Fruit fly (Drosophila melanogaster) whole organism, embryonic: ENCODE results near the gene CG31776.

Source experiments
- Asciz ChIP-seq: fragments of 200-800 bp; sonication (Bioruptor generic); optimal IDR thresholded peaks from 2 replicates; lab custom pipeline; 2017; ENCODE audit warnings: missing biosample characterization, mild to moderate bottlenecking, missing genetic modification characterization, missing genetic modification reagents
- Atf-2 ChIP-seq: fragments of 200-800 bp; sonication (Bioruptor generic); optimal IDR thresholded peaks from 2 replicates; lab custom pipeline; 2016; ENCODE audit warnings: missing biosample characterization, missing genetic modification characterization
- Atf6 ChIP-seq: fragments of 200-800 bp; sonication (Bioruptor generic); IDR thresholded peaks from 2 replicates; pipeline ENCODE4 v1.3.6; 2022; ENCODE audit warnings: missing biosample characterization, missing genetic modification characterization
- B-H2 ChIP-seq: fragments of 200-800 bp; sonication (Bioruptor generic); optimal IDR thresholded peaks from 2 replicates; lab custom pipeline; 2018; ENCODE audit warnings: missing biosample characterization, mild to moderate bottlenecking, missing genetic modification characterization
- Blimp-1 ChIP-seq: fragments of 200-800 bp; sonication (Bioruptor generic); optimal IDR thresholded peaks from 3 replicates; lab custom pipeline; 2018; ENCODE audit warnings: missing biosample characterization, missing genetic modification characterization, mild to moderate bottlenecking, moderate library complexity, missing genetic modification reagents
- CG10321 ChIP-seq: fragments of 200-800 bp; sonication (Bioruptor generic); IDR thresholded peaks from 2 replicates; pipeline ENCODE4 v1.3.6; 2022; ENCODE audit warnings: missing biosample characterization, missing genetic modification characterization
- CG10366 ChIP-seq: fragments of 200-800 bp; sonication (Bioruptor generic); IDR thresholded peaks from 2 replicates; pipeline ENCODE4 v1.3.6; 2022; ENCODE audit warnings: missing biosample characterization, missing genetic modification characterization
- CG12391 ChIP-seq: fragments of 200-800 bp; sonication (Bioruptor generic); optimal IDR thresholded peaks from 3 replicates; lab custom pipeline; 2018; ENCODE audit warnings: missing biosample characterization, mild to moderate bottlenecking, missing genetic modification characterization, moderate library complexity
- CG13775 ChIP-seq: fragments of 200-800 bp; sonication (Bioruptor generic); optimal IDR thresholded peaks from 3 replicates; lab custom pipeline; 2017; ENCODE audit warnings: missing biosample characterization, mild to moderate bottlenecking, missing genetic modification characterization
- CG14050 ChIP-seq: fragments of 200-800 bp; sonication (Bioruptor generic); IDR thresholded peaks from 3 replicates; pipeline ENCODE4 v1.3.6; 2022; ENCODE audit warnings: missing biosample characterization, missing genetic modification characterization
- CG14710 ChIP-seq: fragments of 200-800 bp; sonication (Bioruptor generic); optimal IDR thresholded peaks from 3 replicates; lab custom pipeline; 2019; ENCODE audit warnings: missing biosample characterization, mild to moderate bottlenecking, missing genetic modification characterization, moderate library complexity
- CG14965 ChIP-seq: fragments of 200-800 bp; sonication (Bioruptor generic); optimal IDR thresholded peaks from 2 replicates; lab custom pipeline; 2016; ENCODE audit warnings: missing biosample characterization, missing genetic modification characterization, borderline replicate concordance
- CG16815 ChIP-seq: fragments of 200-800 bp; sonication (Bioruptor generic); optimal IDR thresholded peaks from 3 replicates; lab custom pipeline; 2017; ENCODE audit warnings: missing biosample characterization, mild to moderate bottlenecking, missing genetic modification characterization
- CG2875 ChIP-seq: fragments of 200-800 bp; sonication (Bioruptor generic); optimal IDR thresholded peaks from 2 replicates; lab custom pipeline; 2017; ENCODE audit warnings: missing biosample characterization, mild to moderate bottlenecking, missing genetic modification characterization, missing genetic modification reagents
- CG34376 ChIP-seq: fragments of 200-800 bp; sonication (Bioruptor generic); optimal IDR thresholded peaks from 2 replicates; lab custom pipeline; 2018; ENCODE audit warnings: missing biosample characterization, mild to moderate bottlenecking, missing genetic modification characterization
- CG4404 ChIP-seq: fragments of 200-800 bp; sonication (Bioruptor generic); IDR thresholded peaks from 2 replicates; pipeline ENCODE4 v1.3.6; 2022; ENCODE audit warnings: missing biosample characterization, missing genetic modification characterization
- CG4854 ChIP-seq: fragments of 200-800 bp; sonication (Bioruptor generic); optimal IDR thresholded peaks from 2 replicates; lab custom pipeline; 2016; ENCODE audit warnings: missing biosample characterization, missing genetic modification characterization, inconsistent platforms
- CG5180 ChIP-seq: fragments of 200-800 bp; sonication (Bioruptor generic); optimal IDR thresholded peaks from 3 replicates; lab custom pipeline; 2017; ENCODE audit warnings: missing biosample characterization, missing genetic modification characterization, mild to moderate bottlenecking, moderate library complexity, missing genetic modification reagents
- CG7987 ChIP-seq: fragments of 200-800 bp; sonication (Bioruptor generic); optimal IDR thresholded peaks from 2 replicates; lab custom pipeline; 2018; ENCODE audit warnings: missing biosample characterization, mild to moderate bottlenecking, missing genetic modification characterization, moderate library complexity
- CG8944 ChIP-seq: fragments of 200-800 bp; sonication (Bioruptor generic); optimal IDR thresholded peaks from 3 replicates; lab custom pipeline; 2016; ENCODE audit warnings: missing biosample characterization, missing genetic modification characterization
- CkIIα-i1 ChIP-seq: fragments of 200-800 bp; sonication (Bioruptor generic); IDR thresholded peaks from 2 replicates; pipeline ENCODE4 v1.3.6; 2022; ENCODE audit warnings: missing biosample characterization, missing genetic modification characterization
- Ets65A ChIP-seq: fragments of 200-800 bp; sonication (Bioruptor generic); peaks from one replicate; lab custom pipeline; 2016; ENCODE audit warnings: missing biosample characterization, missing genetic modification characterization
- HHEX ChIP-seq: fragments of 200-800 bp; sonication (Bioruptor generic); optimal IDR thresholded peaks from 3 replicates; lab custom pipeline; 2017; ENCODE audit warnings: missing biosample characterization, mild to moderate bottlenecking, missing genetic modification characterization, missing genetic modification reagents
- Hmr ChIP-seq: fragments of 200-800 bp; sonication (Bioruptor generic); optimal IDR thresholded peaks from 3 replicates; lab custom pipeline; 2017; ENCODE audit warnings: mild to moderate bottlenecking, missing biosample characterization, missing genetic modification reagents, missing genetic modification characterization
- Hr3 ChIP-seq: fragments of 200-800 bp; sonication (Bioruptor generic); optimal IDR thresholded peaks from 3 replicates; lab custom pipeline; 2016; ENCODE audit warnings: missing biosample characterization, missing genetic modification characterization
- Lim3 ChIP-seq: fragments of 200-800 bp; sonication (Bioruptor generic); IDR thresholded peaks from 2 replicates; pipeline ENCODE4 v1.3.6; 2022; ENCODE audit warnings: missing biosample characterization, missing genetic modification characterization
- Max ChIP-seq: fragments of 200-800 bp; sonication (Bioruptor generic); optimal IDR thresholded peaks from 2 replicates; lab custom pipeline; 2016; ENCODE audit warnings: missing biosample characterization, mild to moderate bottlenecking, missing genetic modification characterization
- Med ChIP-seq: fragments of 200-800 bp; sonication (Bioruptor generic); peaks from one replicate; lab custom pipeline; 2016; ENCODE audit warnings: missing biosample characterization, missing genetic modification characterization, mild to moderate bottlenecking, inconsistent platforms, moderate library complexity
- NFAT ChIP-seq: fragments of 200-800 bp; sonication (Bioruptor generic); IDR thresholded peaks from 2 replicates; pipeline ENCODE4 v1.3.6; 2022; ENCODE audit warnings: missing biosample characterization, missing genetic modification characterization
- Ptx1 ChIP-seq: fragments of 200-800 bp; sonication (Bioruptor generic); IDR thresholded peaks from 2 replicates; pipeline ENCODE4 v1.3.6; 2022; ENCODE audit warnings: missing biosample characterization, missing genetic modification characterization
- TFAM ChIP-seq: fragments of 200-800 bp; sonication (Bioruptor generic); optimal IDR thresholded peaks from 2 replicates; lab custom pipeline; 2017; ENCODE audit warnings: missing biosample characterization, missing genetic modification characterization, inconsistent platforms
- Tbp ChIP-seq: fragments of >200 bp; optimal IDR thresholded peaks from 2 replicates; lab custom pipeline; 2018; ENCODE audit warnings: missing biosample characterization, missing genetic modification characterization
- cad ChIP-seq: fragments of >200 bp; optimal IDR thresholded peaks from 2 replicates; lab custom pipeline; 2017; ENCODE audit warnings: missing biosample characterization, missing genetic modification characterization
- chn ChIP-seq: fragments of 200-800 bp; sonication (Bioruptor generic); optimal IDR thresholded peaks from 2 replicates; lab custom pipeline; 2016; ENCODE audit warnings: missing biosample characterization, missing genetic modification characterization
- fru ChIP-seq: fragments of >200 bp; optimal IDR thresholded peaks from 2 replicates; lab custom pipeline; 2017
- fu2 ChIP-seq: fragments of 200-800 bp; sonication (Bioruptor generic); optimal IDR thresholded peaks from 2 replicates; lab custom pipeline; 2016; ENCODE audit warnings: missing biosample characterization, missing genetic modification characterization
- nau ChIP-seq: fragments of 200-800 bp; sonication (Bioruptor generic); optimal IDR thresholded peaks from 3 replicates; lab custom pipeline; 2017; ENCODE audit warnings: missing biosample characterization, mild to moderate bottlenecking, missing genetic modification characterization, missing genetic modification reagents
- pan ChIP-seq, 4 experiments: fragments of >200 bp in 3 of 4; fragments of 200-800 bp in 1 of 4; sonication (Bioruptor generic) in 1 of 4; optimal IDR thresholded peaks in 3 of 4; IDR thresholded peaks in 1 of 4; 2 replicates each; pipeline versions ENCODE4 v1.3.6 to Lab custom; 2017 to 2022; ENCODE audit warnings: missing biosample characterization in 2 of 4, missing genetic modification characterization in 2 of 4, mixed read lengths in 1 of 4
- pfk ChIP-seq: fragments of 200-800 bp; sonication (Bioruptor generic); optimal IDR thresholded peaks from 2 replicates; lab custom pipeline; 2018; ENCODE audit warnings: missing biosample characterization, mild to moderate bottlenecking, missing genetic modification characterization, moderate library complexity
- pros ChIP-seq: fragments of 200-800 bp; sonication (Bioruptor generic); optimal IDR thresholded peaks from 3 replicates; lab custom pipeline; 2019; ENCODE audit warnings: missing biosample characterization, mild to moderate bottlenecking, missing genetic modification characterization, moderate library complexity
- rib ChIP-seq: fragments of 200-800 bp; sonication (Bioruptor generic); IDR thresholded peaks from 2 replicates; pipeline ENCODE4 v1.3.6; 2022; ENCODE audit warnings: missing biosample characterization, missing genetic modification characterization
- salm ChIP-seq: fragments of 200-800 bp; sonication (Bioruptor generic); optimal IDR thresholded peaks from 2 replicates; lab custom pipeline; 2018; ENCODE audit warnings: missing biosample characterization, mild to moderate bottlenecking, missing genetic modification characterization
- sens ChIP-seq: fragments of 200-800 bp; sonication (Bioruptor generic); peaks from one replicate; lab custom pipeline; 2016; ENCODE audit warnings: missing biosample characterization, missing genetic modification characterization
- seq ChIP-seq: fragments of 200-800 bp; sonication (Bioruptor generic); IDR thresholded peaks from 2 replicates; pipeline ENCODE4 v1.3.6; 2022; ENCODE audit warnings: missing biosample characterization, missing genetic modification characterization
- slbo ChIP-seq: fragments of 200-800 bp; sonication (Bioruptor generic); IDR thresholded peaks from 2 replicates; pipeline ENCODE4 v1.3.6; 2022; ENCODE audit warnings: missing biosample characterization, missing genetic modification characterization
- tgo ChIP-seq: fragments of 200-800 bp; sonication (Bioruptor generic); IDR thresholded peaks from 3 replicates; pipeline ENCODE4 v1.3.6; 2022; ENCODE audit warnings: missing biosample characterization, missing genetic modification characterization
- tin ChIP-seq: fragments of 200-800 bp; sonication (Bioruptor generic); optimal IDR thresholded peaks from 3 replicates; lab custom pipeline; 2016; ENCODE audit warnings: missing biosample characterization, missing genetic modification characterization
- tup ChIP-seq: fragments of 200-800 bp; sonication (Bioruptor generic); optimal IDR thresholded peaks from 2 replicates; lab custom pipeline; 2016; ENCODE audit warnings: missing biosample characterization, mild to moderate bottlenecking, missing genetic modification characterization, moderate library complexity
- vvl ChIP-seq: fragments of 200-800 bp; sonication (Bioruptor generic); IDR thresholded peaks from 2 replicates; pipeline ENCODE4 v1.3.6; 2022; ENCODE audit warnings: missing biosample characterization, missing genetic modification characterization

The CG31776 gene

DNA sequence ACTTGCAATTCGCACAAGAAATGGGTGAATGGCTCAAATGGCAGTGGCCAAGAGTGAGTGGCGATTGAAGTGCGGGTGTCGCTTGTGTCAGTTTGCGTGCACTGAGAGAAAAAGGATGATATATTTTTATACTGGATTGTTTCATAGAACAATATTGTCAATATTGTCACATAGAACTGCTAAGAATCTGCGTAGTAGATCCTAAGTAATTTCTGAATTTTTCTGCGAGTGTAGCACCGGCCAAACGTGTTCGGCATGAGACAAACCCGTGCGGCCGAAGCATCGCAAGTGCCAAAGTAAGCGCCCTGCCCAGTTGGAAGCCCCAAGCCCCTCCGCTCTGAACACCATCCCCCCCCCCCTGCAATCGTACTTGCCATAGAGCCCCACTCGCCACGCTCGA is 29.7 kb upstream of the CG31776 start (continued):
- TF ChIP-seq chn (GFP tag; lab: Kevin White, UChicago) (peak; percentile 54), nau (GFP tag; lab: Kevin White, UChicago) (peak; percentile 64), pan (optimal IDR thresholded peaks at IDR 0.05; lab: Kevin White, UChicago) (no peak), pan (GFP tag; optimal IDR thresholded peaks at IDR 0.05 in 1 of 2, IDR thresholded peaks at IDR 0.05 in 1 of 2) (peak in 1 of 2 experiments; percentile 83), CG7987 (GFP tag; lab: Kevin White, UChicago) (peak; percentile 9), CG2875 (GFP tag; lab: Kevin White, UChicago) (peak; percentile 54), HHEX (peak; percentile 76), TFAM (no peak), seq (0 out of 2 replicates have a peak, but pooled peaks have one; percentile 38), pfk (GFP tag; lab: Kevin White, UChicago) (no peak), Hr3 (GFP tag; lab: Kevin White, UChicago) (peak; percentile 57), Ptx1 (GFP tag; lab: Robert Waterston, UW) (peak; percentile 82), CG13775 (GFP tag; lab: Kevin White, UChicago) (peak; percentile 19), vvl (peak; percentile 84), Atf6 (GFP tag; lab: Robert Waterston, UW) (peak; percentile 54; the same call in 1 of the 2 replicates), Lim3 (GFP tag; lab: Robert Waterston, UW) (no peak; the same call in 1 of the 2 replicates), tup (GFP tag; lab: Kevin White, UChicago) (no peak), slbo (GFP tag; lab: Robert Waterston, UW) (peak; percentile 77), tin (peak; percentile 39), cad (GFP tag; lab: Kevin White, UChicago) (no peak), rib (GFP tag; lab: Robert Waterston, UW) (no peak), tgo (GFP tag; lab: Robert Waterston, UW) (peak; percentile 81), B-H2 (GFP tag; lab: Kevin White, UChicago) (no peak), CG14965 (GFP tag; lab: Kevin White, UChicago) (no peak), NFAT (GFP tag; lab: Robert Waterston, UW) (peak; percentile 48; the same call in 1 of the 2 replicates), CG34376 (GFP tag; lab: Kevin White, UChicago) (no peak), Tbp (GFP tag; lab: Kevin White, UChicago) (no peak), Atf-2 (peak; percentile 41), CG10321 (GFP tag; lab: Robert Waterston, UW) (peak; percentile 49; the same call in 1 of the 2 replicates)

- TF ChIP-seq CG14710 (tag; lab: Kevin White, UChicago) (no peak), CkIIα-i1 (GFP tag; lab: Robert Waterston, UW) (no peak), sens (GFP tag; lab: Kevin White, UChicago) (peak; percentile 51), seq (no peak), CG4404 (GFP tag; lab: Robert Waterston, UW) (no peak), CG10366 (GFP tag; lab: Robert Waterston, UW) (no peak), Ets65A (GFP tag; lab: Kevin White, UChicago) (peak; percentile 1), fru (lab: Kevin White, UChicago) (no peak), CG5180 (peak; percentile 95)
Observed at dm6 chr2L:3441158-3441557, 28.8 kb upstream of the CG31776 start.

- TF ChIP-seq Blimp-1 (peak; percentile 1), Hmr (GFP tag; lab: Kevin White, UChicago) (no peak), CG14710 (tag; lab: Kevin White, UChicago) (no peak), Med (peak; percentile 46), CG16815 (GFP tag; lab: Kevin White, UChicago) (no peak), pros (GFP tag; lab: Kevin White, UChicago) (no peak), Asciz (GFP tag; lab: Kevin White, UChicago) (no peak), fu2 (no peak), Max (no peak), seq (no peak), CG14050 (GFP tag; lab: Robert Waterston, UW) (no peak), CG10321 (GFP tag; lab: Robert Waterston, UW) (0 out of 2 replicates have a peak, but pooled peaks have one; percentile 9), CG8944 (GFP tag; lab: Kevin White, UChicago) (no peak), Ets65A (GFP tag; lab: Kevin White, UChicago) (peak; percentile 23), salm (tag; lab: Kevin White, UChicago) (no peak), CG4854 (GFP tag; lab: Kevin White, UChicago) (no peak), CG12391 (tag; lab: Kevin White, UChicago) (no peak)
Observed at dm6 chr2L:3441673-3442072, 28.3 kb upstream of the CG31776 start.
